Worm (Caenorhabditis elegans): Measurements from ENCODE around the gene ZK1248.17.
A peak's percentile ranks its signal among the peaks of the same experiment; 100 is the strongest.

Gene ZK1248.17

ce11 chrII:5874130-5874529 is 28.8 kb upstream of the ZK1248.17 start (continued):
- TF ChIP-seq fkh-8 (tag; optimal IDR thresholded peaks at IDR 0.05) (peak; percentile 23), nhr-20 (tag; optimal IDR thresholded peaks at IDR 0.05) (peak; percentile 77), nhr-90 (tag; optimal IDR thresholded peaks at IDR 0.05; ENCODE audit: poor library complexity) (peak; percentile 30), blmp-1 (tag; optimal IDR thresholded peaks at IDR 0.05) (peak; percentile 98), nhr-19 (GFP tag; conservative IDR thresholded peaks at IDR 0.05) (peak; percentile 47; the same call in 1 of the 2 replicates), rnt-1 (tag; optimal IDR thresholded peaks at IDR 0.05) (peak; percentile 40), mdl-1 (tag; optimal IDR thresholded peaks at IDR 0.05) (peak in 1 of 2 experiments; percentile 78), lin-13 (GFP tag; optimal IDR thresholded peaks at IDR 0.05) (peak; percentile 1), nhr-85 (tag) (peak; percentile 90), xbp-1 (tag; optimal IDR thresholded peaks at IDR 0.05) (no peak), unc-98 (GFP tag; IDR thresholded peaks at IDR 0.05) (no peak)

ce11 chrII:5873564-5874070 is 28.3 kb upstream of the ZK1248.17 start, which contains the start of gene tex-2:
tex-2 (minus strand) TSS chrII:5873614.
- TF ChIP-seq isw-1 (GFP tag; IDR thresholded peaks at IDR 0.05) (peak; percentile 18), hpl-2 (GFP tag; optimal IDR thresholded peaks at IDR 0.05) (no peak), nhr-20 (tag; optimal IDR thresholded peaks at IDR 0.05) (peak; percentile 41), unc-130 (tag; optimal IDR thresholded peaks at IDR 0.05) (no peak), jun-1 (tag; optimal IDR thresholded peaks at IDR 0.05) (peak; percentile 27), ztf-4 (tag; optimal IDR thresholded peaks at IDR 0.05) (no peak), irx-1 (tag; optimal IDR thresholded peaks at IDR 0.05) (no peak), pqm-1 (tag; optimal IDR thresholded peaks at IDR 0.05) (no peak), nhr-11 (tag; optimal IDR thresholded peaks at IDR 0.05) (no peak), pag-3 (tag; optimal IDR thresholded peaks at IDR 0.05; ENCODE audit: borderline replicate concordance, insufficient read depth) (no peak), pax-3 (tag; optimal IDR thresholded peaks at IDR 0.05) (no peak), fkh-4 (tag; optimal IDR thresholded peaks at IDR 0.05; ENCODE audit: borderline replicate concordance) (no peak), nhr-237 (tag; optimal IDR thresholded peaks at IDR 0.05) (no peak), mdl-1 (tag; optimal IDR thresholded peaks at IDR 0.05) (no peak), fos-1 (tag; optimal IDR thresholded peaks at IDR 0.05) (no peak), nhr-90 (tag; optimal IDR thresholded peaks at IDR 0.05; ENCODE audit: poor library complexity) (no peak), unc-30 (tag; optimal IDR thresholded peaks at IDR 0.05) (no peak), swsn-7 (tag; optimal IDR thresholded peaks at IDR 0.05) (no peak), mab-9 (GFP tag; IDR thresholded peaks at IDR 0.05) (no peak), nhr-71 (tag; optimal IDR thresholded peaks at IDR 0.05) (peak; percentile 31), lsy-2 (tag; optimal IDR thresholded peaks at IDR 0.05) (peak; percentile 7 to 22), xbp-1 (tag; optimal IDR thresholded peaks at IDR 0.05) (peak; percentile 19), alr-1 (tag; optimal IDR thresholded peaks at IDR 0.05; ENCODE audit: borderline replicate concordance) (no peak), ceh-63 (GFP tag; optimal IDR thresholded peaks at IDR 0.05) (no peak), hlh-4 (tag; optimal IDR thresholded peaks at IDR 0.05) (no peak), lin-13 (GFP tag; optimal IDR thresholded peaks at IDR 0.05) (peak; percentile 48), nhr-85 (tag) (no peak), tlp-1 (tag; optimal IDR thresholded peaks at IDR 0.05) (no peak), lin-39 (tag; optimal IDR thresholded peaks at IDR 0.05) (no peak), fkh-8 (tag; optimal IDR thresholded peaks at IDR 0.05) (no peak), lin-15B (tag; optimal IDR thresholded peaks at IDR 0.05) (peak; percentile 38), sptf-1 (tag; optimal IDR thresholded peaks at IDR 0.05) (no peak), efl-1 (optimal IDR thresholded peaks at IDR 0.05) (peak; percentile 36 to 44), efl-1 (GFP tag; optimal IDR thresholded peaks at IDR 0.05 in 1 of 2) (no peak), blmp-1 (tag; optimal IDR thresholded peaks at IDR 0.05) (no peak), lin-14 (GFP tag; optimal IDR thresholded peaks at IDR 0.05) (peak; percentile 62), ces-1 (GFP tag; optimal IDR thresholded peaks at IDR 0.05) (no peak), unc-86 (tag; optimal IDR thresholded peaks at IDR 0.05) (peak; percentile 4), rnt-1 (tag; optimal IDR thresholded peaks at IDR 0.05) (peak; percentile 32), egl-13 (tag; optimal IDR thresholded peaks at IDR 0.05) (no peak), unc-98 (GFP tag; IDR thresholded peaks at IDR 0.05) (0 out of 2 replicates have a peak, but pooled peaks have one; percentile 14), nhr-19 (GFP tag; conservative IDR thresholded peaks at IDR 0.05) (no peak), lin-35 (GFP tag; optimal IDR thresholded peaks at IDR 0.05) (no peak), dpl-1 (GFP tag; optimal IDR thresholded peaks at IDR 0.05) (peak in 2 of 3 experiments; percentile 3 to 14), mep-1 (tag; optimal IDR thresholded peaks at IDR 0.05) (no peak), aly-2 (tag; optimal IDR thresholded peaks at IDR 0.05) (no peak), nhr-12 (tag; optimal IDR thresholded peaks at IDR 0.05) (no peak), nhr-84 (tag; optimal IDR thresholded peaks at IDR 0.05) (no peak), elt-2 (tag; optimal IDR thresholded peaks at IDR 0.05) (peak; percentile 57)

All from whole organism, L1 larva.